Fruit fly (Drosophila melanogaster): ENCODE measurements around the gene ergic53.

Gene ergic53

DNA sequence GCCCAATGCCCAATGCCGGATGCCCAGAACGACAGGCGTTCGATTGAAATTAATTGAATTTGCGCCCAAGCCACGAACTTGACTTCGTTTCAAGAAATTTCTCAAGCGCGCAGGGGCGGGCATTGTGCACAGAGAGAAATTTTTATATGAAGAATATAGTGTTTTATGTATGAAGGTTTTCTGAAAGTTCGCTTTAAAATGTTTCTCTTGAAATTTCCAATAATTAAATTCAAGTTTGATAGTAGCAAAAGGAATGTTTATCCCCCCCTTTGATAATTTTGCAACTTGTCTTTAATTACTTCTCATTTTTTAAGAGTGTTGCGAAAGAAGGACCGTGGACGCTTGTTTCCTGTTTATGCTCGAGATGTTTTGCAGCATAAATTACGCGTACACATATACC, 9.1 kb downstream of the ergic53 start (continued):
- no peak for TF ChIP-seq Camta (GFP tag; optimal IDR thresholded peaks at IDR 0.05)
- TF ChIP-seq croc (GFP tag; conservative IDR thresholded peaks at IDR 0.05), result no peak; the same call in 2 of the 3 replicates
- TF ChIP-seq z (GFP tag; IDR thresholded peaks at IDR 0.05), result no peak
- no peak for TF ChIP-seq CG1024 (GFP tag; IDR thresholded peaks at IDR 0.05)
- no peak for TF ChIP-seq tx (GFP tag; optimal IDR thresholded peaks at IDR 0.05)
- no peak for TF ChIP-seq gce (GFP tag; IDR thresholded peaks at IDR 0.05)
- no peak for TF ChIP-seq Awh (GFP tag; IDR thresholded peaks at IDR 0.05)
- TF ChIP-seq D19B (GFP tag; optimal IDR thresholded peaks at IDR 0.05), result no peak
- no peak for TF ChIP-seq CG7963 (GFP tag; IDR thresholded peaks at IDR 0.05; ENCODE audit: partially characterized antibody)
- TF ChIP-seq CG7271 (tag; optimal IDR thresholded peaks at IDR 0.05), result no peak
- peak; percentile 86 for TF ChIP-seq sens (GFP tag)
- TF ChIP-seq CG13424 (tag; optimal IDR thresholded peaks at IDR 0.05), result peak; percentile 40
- no peak for TF ChIP-seq CG11696 (GFP tag; IDR thresholded peaks at IDR 0.05)
- TF ChIP-seq CG34422 (GFP tag; IDR thresholded peaks at IDR 0.05), result no peak
- no peak for TF ChIP-seq p53 (GFP tag; optimal IDR thresholded peaks at IDR 0.05)
- TF ChIP-seq Meics (GFP tag; optimal IDR thresholded peaks at IDR 0.05), result no peak
- no peak for TF ChIP-seq NC2β (GFP tag; optimal IDR thresholded peaks at IDR 0.05)
- TF ChIP-seq CG11695 (GFP tag; IDR thresholded peaks at IDR 0.05), result no peak
- no peak for TF ChIP-seq CG13894 (tag; optimal IDR thresholded peaks at IDR 0.05)
- no peak for TF ChIP-seq otp (GFP tag; IDR thresholded peaks at IDR 0.05)
- no peak for TF ChIP-seq CG10366 (GFP tag; IDR thresholded peaks at IDR 0.05)
- no peak for TF ChIP-seq cwo (GFP tag; optimal IDR thresholded peaks at IDR 0.05)
- TF ChIP-seq Fer1 (GFP tag; optimal IDR thresholded peaks at IDR 0.05), result no peak
- peak; percentile 41 for TF ChIP-seq Blimp-1 (GFP tag; optimal IDR thresholded peaks at IDR 0.05)
- no peak for TF ChIP-seq CG42726 (GFP tag; IDR thresholded peaks at IDR 0.05; ENCODE audit: partially characterized antibody)
- TF ChIP-seq Spps (tag; optimal IDR thresholded peaks at IDR 0.05), result no peak
- TF ChIP-seq Atf6 (GFP tag; IDR thresholded peaks at IDR 0.05), result no peak
- no peak for TF ChIP-seq CG12744 (GFP tag; optimal IDR thresholded peaks at IDR 0.05)
- no peak for TF ChIP-seq chif (GFP tag; optimal IDR thresholded peaks at IDR 0.05)
- no peak for TF ChIP-seq CG6765 (GFP tag; optimal IDR thresholded peaks at IDR 0.05)
- peak in 1 of 3 experiments; percentile 40 for TF ChIP-seq lola (GFP tag; optimal IDR thresholded peaks at IDR 0.05)
- TF ChIP-seq zen (tag; optimal IDR thresholded peaks at IDR 0.05), result no peak
- no peak for TF ChIP-seq fd3F (GFP tag; optimal IDR thresholded peaks at IDR 0.05)
- no peak for TF ChIP-seq eve (GFP tag; optimal IDR thresholded peaks at IDR 0.05)
- no peak for TF ChIP-seq ro (GFP tag; IDR thresholded peaks at IDR 0.05)
- TF ChIP-seq CG13296 (GFP tag; optimal IDR thresholded peaks at IDR 0.05), result no peak
- TF ChIP-seq CG4730 (GFP tag; IDR thresholded peaks at IDR 0.05), result no peak
- TF ChIP-seq GATAe (GFP tag; conservative IDR thresholded peaks at IDR 0.05), result no peak
- peak; percentile 34 for TF ChIP-seq CG12391 (tag; optimal IDR thresholded peaks at IDR 0.05)
- TF ChIP-seq Elba2 (GFP tag; optimal IDR thresholded peaks at IDR 0.05), result no peak
- TF ChIP-seq fd102C (GFP tag; optimal IDR thresholded peaks at IDR 0.05), result no peak
- TF ChIP-seq corto (GFP tag; optimal IDR thresholded peaks at IDR 0.05), result no peak
- 0 out of 2 replicates have a peak, but pooled peaks have one; percentile 21 for TF ChIP-seq chm (GFP tag; IDR thresholded peaks at IDR 0.05)
- no peak for TF ChIP-seq nau (GFP tag; optimal IDR thresholded peaks at IDR 0.05)
- peak; percentile 24 for TF ChIP-seq CG17829 (tag; optimal IDR thresholded peaks at IDR 0.05)
- no peak for TF ChIP-seq CG1602 (GFP tag; optimal IDR thresholded peaks at IDR 0.05)
- peak; percentile 50; the same call in 2 of the 3 replicates for TF ChIP-seq row (GFP tag; IDR thresholded peaks at IDR 0.05)
- TF ChIP-seq Chrac-16 (GFP tag; optimal IDR thresholded peaks at IDR 0.05), result no peak
- TF ChIP-seq Nf-YC (tag; optimal IDR thresholded peaks at IDR 0.05), result no peak
- TF ChIP-seq CG11723 (GFP tag; optimal IDR thresholded peaks at IDR 0.05), result no peak
- TF ChIP-seq CG1647 (GFP tag; optimal IDR thresholded peaks at IDR 0.05), result no peak
- TF ChIP-seq vfl (GFP tag; optimal IDR thresholded peaks at IDR 0.05), result no peak

Measured in whole organism, embryonic.